Worm (Caenorhabditis elegans) whole organism, L4/young adult: ENCODE data around the gene fbxa-166.

Source experiments
- dao-5 ChIP-seq: sonication (generic microtip); optimal IDR thresholded peaks from 2 replicates; lab custom pipeline; 2016; ENCODE audit warnings: missing genotype, missing genetic modification characterization, moderate library complexity, missing compliant biosample characterization
- him-1 ChIP-seq: sonication (generic microtip); optimal IDR thresholded peaks from 2 replicates; lab custom pipeline; 2016; ENCODE audit warnings: missing genotype, missing genetic modification reagents, missing genetic modification characterization, missing compliant biosample characterization

DNA sequence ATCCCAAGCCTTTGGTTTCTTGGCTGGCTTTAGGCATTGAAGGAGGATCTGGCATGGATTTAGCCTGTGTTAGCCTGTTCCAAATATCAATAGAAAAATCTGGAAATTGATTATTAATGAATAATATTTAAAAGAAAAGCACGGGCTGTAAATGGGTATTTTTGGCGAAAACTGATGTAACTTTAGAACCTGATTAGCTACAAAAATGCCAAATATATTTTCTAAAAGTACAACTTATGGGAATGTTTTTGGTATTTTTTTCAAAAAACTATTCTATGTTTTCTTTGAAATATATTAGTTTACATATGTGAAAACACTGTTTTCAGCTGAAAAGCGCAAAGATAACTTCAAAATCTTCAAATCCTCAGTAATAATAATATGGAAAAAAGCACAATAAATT lies 18.2 kb downstream of the fbxa-166 start, which contains the start of gene bath-26:
- TF ChIP-seq dao-5: no peak
- TF ChIP-seq him-1 (tag; lab: Kevin White, UChicago): no peak
